Worm (Caenorhabditis elegans) whole organism, young adult: ENCODE measurements around the gene spp-9.
A peak's percentile ranks its signal among the peaks of the same experiment; 100 is the strongest.

Experiments
- B0261.1 ChIP-seq: sonication (generic microtip); optimal IDR thresholded peaks from 2 replicates; lab custom pipeline; 2016; ENCODE audit warnings: mild to moderate bottlenecking, missing genetic modification characterization, moderate library complexity, missing compliant biosample characterization
- C17E4.6 ChIP-seq: fragments of 200-800 bp; sonication (Bioruptor generic); IDR thresholded peaks from 2 replicates; pipeline ENCODE4 v1.3.6; 2022; ENCODE audit warnings: missing genetic modification reagents, missing genetic modification characterization, missing compliant biosample characterization
- F22D6.2 ChIP-seq: sonication (generic microtip); optimal IDR thresholded peaks from 2 replicates; lab custom pipeline; 2016; ENCODE audit warnings: mild to moderate bottlenecking, missing genetic modification characterization, missing compliant biosample characterization
- F33H1.4 ChIP-seq: fragments of 200-800 bp; sonication (Bioruptor generic); IDR thresholded peaks from 2 replicates; pipeline ENCODE4 v1.3.6; 2022; ENCODE audit warnings: missing genetic modification reagents, missing genetic modification characterization, missing compliant biosample characterization
- K12H6.12 ChIP-seq: fragments of 200-800 bp; sonication (Bioruptor generic); optimal IDR thresholded peaks from 2 replicates; lab custom pipeline; 2018; ENCODE audit warnings: mild to moderate bottlenecking, missing genetic modification characterization, missing compliant biosample characterization
- Y53F4B.3 ChIP-seq: fragments of 200-800 bp; sonication (Bioruptor generic); IDR thresholded peaks from 2 replicates; pipeline ENCODE4 v1.3.6; 2022; ENCODE audit warnings: missing genetic modification reagents, missing genetic modification characterization, missing compliant biosample characterization
- Y53G8AR.9 ChIP-seq: fragments of 200-800 bp; sonication (Bioruptor generic); conservative IDR thresholded peaks from 2 replicates; pipeline ENCODE4 v1.3.6; 2022; ENCODE audit warnings: missing genetic modification reagents, missing genetic modification characterization, missing compliant biosample characterization
- Y67H2A.10 ChIP-seq: fragments of 200-800 bp; sonication (Bioruptor generic); conservative IDR thresholded peaks from 2 replicates; pipeline ENCODE4 v1.3.6; 2022; ENCODE audit warnings: missing genetic modification reagents, missing genetic modification characterization, missing compliant biosample characterization
- Y95B8A.8 ChIP-seq: fragments of 200-800 bp; sonication (Bioruptor generic); IDR thresholded peaks from 2 replicates; pipeline ENCODE4 v1.3.6; 2022; ENCODE audit warnings: missing genetic modification reagents, missing genetic modification characterization, missing compliant biosample characterization
- akir-1 ChIP-seq: fragments of 200-800 bp; sonication (Bioruptor generic); optimal IDR thresholded peaks from 2 replicates; lab custom pipeline; 2018; ENCODE audit warnings: mild to moderate bottlenecking, missing genetic modification characterization, moderate library complexity, missing compliant biosample characterization
- ama-1 ChIP-seq, 3 experiments: fragments of 150-350 bp in 1 of 3; sonication (generic microtip) in 2 of 3; optimal IDR thresholded peaks; 2 replicates each; lab custom pipeline; 2014 to 2018; ENCODE audit warnings: missing biosample characterization in 2 of 3, missing genetic modification characterization in 2 of 3, missing genetic modification reagents in 2 of 3
- aptf-2 ChIP-seq: fragments of 200-800 bp; sonication (Bioruptor generic); conservative IDR thresholded peaks from 2 replicates; pipeline ENCODE4 v1.3.6; 2022; ENCODE audit warnings: missing genetic modification reagents, missing genetic modification characterization, missing compliant biosample characterization
- aptf-3 ChIP-seq: fragments of 200-800 bp; sonication (Bioruptor generic); IDR thresholded peaks from 2 replicates; pipeline ENCODE4 v1.3.6; 2022; ENCODE audit warnings: missing genetic modification characterization, missing compliant biosample characterization
- bed-2 ChIP-seq: fragments of 200-800 bp; sonication (Bioruptor generic); IDR thresholded peaks from 2 replicates; pipeline ENCODE4 v1.3.6; 2022; ENCODE audit warnings: missing genetic modification reagents, missing genetic modification characterization, missing compliant biosample characterization
- cebp-1 ChIP-seq, 2 experiments: fragments of 200-800 bp in 1 of 2; sonication (Bioruptor generic) in 1 of 2; sonication (generic microtip) in 1 of 2; IDR thresholded peaks in 1 of 2; optimal IDR thresholded peaks in 1 of 2; 2 replicates each; pipeline versions ENCODE4 v1.3.6 to Lab custom; 2017 to 2022; ENCODE audit warnings: missing compliant biosample characterization in 2 of 2, missing genetic modification characterization in 2 of 2, mild to moderate bottlenecking in 1 of 2, missing genetic modification reagents in 1 of 2, moderate library complexity in 1 of 2
- ceh-58 ChIP-seq: fragments of 200-800 bp; sonication (Bioruptor generic); IDR thresholded peaks from 2 replicates; pipeline ENCODE4 v1.3.6; 2022; ENCODE audit warnings: missing genetic modification characterization, missing compliant biosample characterization
- dpl-1 ChIP-seq: fragments of 150-350 bp; optimal IDR thresholded peaks from 2 replicates; lab custom pipeline; 2014; ENCODE audit warnings: missing biosample characterization, missing genetic modification reagents, missing genetic modification characterization
- efl-1 ChIP-seq: fragments of 150-350 bp; optimal IDR thresholded peaks from 2 replicates; lab custom pipeline; 2014; ENCODE audit warnings: missing biosample characterization, missing genetic modification reagents, missing genetic modification characterization
- egrh-3 ChIP-seq: fragments of 200-800 bp; sonication (Bioruptor generic); IDR thresholded peaks from 2 replicates; pipeline ENCODE4 v1.3.6; 2022; ENCODE audit warnings: missing genetic modification reagents, missing genetic modification characterization, missing compliant biosample characterization
- ets-4 ChIP-seq: fragments of 200-800 bp; sonication (Bioruptor generic); optimal IDR thresholded peaks from 2 replicates; lab custom pipeline; 2018; ENCODE audit warnings: mild to moderate bottlenecking, missing genetic modification characterization, missing compliant biosample characterization
- fkh-3 ChIP-seq: sonication (generic microtip); optimal IDR thresholded peaks from 2 replicates; lab custom pipeline; 2016; ENCODE audit warnings: mild to moderate bottlenecking, missing genetic modification characterization, missing compliant biosample characterization
- hlh-12 ChIP-seq: sonication (generic microtip); optimal IDR thresholded peaks from 2 replicates; lab custom pipeline; 2016; ENCODE audit warnings: missing genetic modification characterization, missing compliant biosample characterization
- hrde-1 ChIP-seq: sonication (generic microtip); optimal IDR thresholded peaks from 2 replicates; lab custom pipeline; 2016; ENCODE audit warnings: missing genetic modification characterization, mild to moderate bottlenecking, missing compliant biosample characterization, moderate library complexity, missing genotype, missing genetic modification reagents, borderline replicate concordance
- lag-1 ChIP-seq: fragments of 200-800 bp; sonication (Bioruptor generic); IDR thresholded peaks from 2 replicates; pipeline ENCODE4 v1.3.6; 2022; ENCODE audit warnings: missing genetic modification reagents, missing genetic modification characterization, missing compliant biosample characterization
- lin-26 ChIP-seq: fragments of 200-800 bp; sonication (Bioruptor generic); IDR thresholded peaks from 2 replicates; pipeline ENCODE4 v1.3.6; 2022; ENCODE audit warnings: missing genetic modification reagents, missing genetic modification characterization, missing compliant biosample characterization
- lin-40 ChIP-seq: sonication (generic microtip); optimal IDR thresholded peaks from 2 replicates; lab custom pipeline; 2016; ENCODE audit warnings: missing genetic modification characterization, mild to moderate bottlenecking, missing compliant biosample characterization, missing genotype, missing genetic modification reagents
- madf-6 ChIP-seq: fragments of 200-800 bp; sonication (Bioruptor generic); IDR thresholded peaks from 2 replicates; pipeline ENCODE4 v1.3.6; 2022; ENCODE audit warnings: missing genetic modification reagents, missing genetic modification characterization, missing compliant biosample characterization
- mel-28 ChIP-seq: sonication (generic microtip); optimal IDR thresholded peaks from 2 replicates; lab custom pipeline; 2016; ENCODE audit warnings: borderline replicate concordance, mild to moderate bottlenecking, missing genetic modification characterization, missing compliant biosample characterization
- mes-4 ChIP-seq: sonication (generic microtip); optimal IDR thresholded peaks from 2 replicates; lab custom pipeline; 2016; ENCODE audit warnings: missing genotype, missing genetic modification characterization, missing compliant biosample characterization
- nfya-1 ChIP-seq: sonication (generic microtip); optimal IDR thresholded peaks from 2 replicates; lab custom pipeline; 2017; ENCODE audit warnings: antibody characterized with exemption, missing compliant biosample characterization, missing genetic modification characterization, borderline replicate concordance; ENCODE audit not compliant: insufficient read depth
- nfya-2 ChIP-seq: fragments of 200-800 bp; sonication (Bioruptor generic); IDR thresholded peaks from 2 replicates; pipeline ENCODE4 v1.3.6; 2022; ENCODE audit warnings: missing genetic modification reagents, missing genetic modification characterization, missing compliant biosample characterization
- nhr-120 ChIP-seq: fragments of 200-800 bp; sonication (Bioruptor generic); IDR thresholded peaks from 2 replicates; pipeline ENCODE4 v1.3.6; 2022; ENCODE audit warnings: missing genetic modification characterization, missing compliant biosample characterization
- nhr-80 ChIP-seq: sonication (generic microtip); optimal IDR thresholded peaks from 2 replicates; lab custom pipeline; 2016; ENCODE audit warnings: missing genetic modification characterization, missing compliant biosample characterization
- nhr-90 ChIP-seq: sonication (generic microtip); optimal IDR thresholded peaks from 2 replicates; lab custom pipeline; 2016; ENCODE audit warnings: missing genotype, mild to moderate bottlenecking, missing genetic modification characterization, missing compliant biosample characterization
- pbrm-1 ChIP-seq: fragments of 200-800 bp; sonication (Bioruptor generic); IDR thresholded peaks from 2 replicates; pipeline ENCODE4 v1.3.6; 2022; ENCODE audit warnings: missing genetic modification reagents, missing genetic modification characterization, missing compliant biosample characterization
- pha-4 ChIP-seq: fragments of 150-350 bp; sonication (generic microtip); optimal IDR thresholded peaks from 2 replicates; lab custom pipeline; 2014; ENCODE audit warnings: missing biosample characterization, missing genetic modification reagents, missing genetic modification characterization
- rcor-1 ChIP-seq: fragments of 200-800 bp; sonication (Bioruptor generic); IDR thresholded peaks from 2 replicates; pipeline ENCODE4 v1.3.6; 2022; ENCODE audit warnings: missing genetic modification reagents, missing genetic modification characterization, missing compliant biosample characterization
- rec-8 ChIP-seq, 2 experiments: sonication (generic microtip); optimal IDR thresholded peaks; 2 replicates each; lab custom pipeline; 2016; ENCODE audit warnings: mild to moderate bottlenecking in 2 of 2, missing genetic modification characterization in 2 of 2, missing genetic modification reagents in 2 of 2, missing genotype in 2 of 2, missing biosample characterization in 1 of 2, missing compliant biosample characterization in 1 of 2, moderate library complexity in 1 of 2
- repo-1 ChIP-seq: sonication (generic microtip); optimal IDR thresholded peaks from 2 replicates; lab custom pipeline; 2017; ENCODE audit warnings: mild to moderate bottlenecking, missing genetic modification characterization, missing compliant biosample characterization
- sea-2 ChIP-seq: fragments of 200-800 bp; sonication (Bioruptor generic); IDR thresholded peaks from 2 replicates; pipeline ENCODE4 v1.3.6; 2022; ENCODE audit warnings: missing genetic modification characterization, missing compliant biosample characterization
- snpc-1.3 ChIP-seq: sonication (generic microtip); optimal IDR thresholded peaks from 2 replicates; lab custom pipeline; 2017; ENCODE audit warnings: missing genetic modification characterization, mild to moderate bottlenecking, missing compliant biosample characterization, antibody characterized with exemption, moderate library complexity, missing genotype, missing genetic modification reagents; ENCODE audit not compliant: insufficient read depth
- unc-62 ChIP-seq: fragments of 150-350 bp; optimal IDR thresholded peaks from 2 replicates; lab custom pipeline; 2014; ENCODE audit warnings: missing biosample characterization, missing genetic modification reagents, missing genetic modification characterization
- xnd-1 ChIP-seq: sonication (generic microtip); optimal IDR thresholded peaks from 2 replicates; lab custom pipeline; 2016; ENCODE audit warnings: missing genotype, missing genetic modification reagents, missing genetic modification characterization, missing compliant biosample characterization
- zfh-2 ChIP-seq: fragments of 200-800 bp; sonication (Bioruptor generic); conservative IDR thresholded peaks from 2 replicates; pipeline ENCODE4 v1.3.6; 2022; ENCODE audit warnings: missing genetic modification reagents, missing genetic modification characterization, missing compliant biosample characterization
- zim-3 ChIP-seq: sonication (generic microtip); optimal IDR thresholded peaks from 2 replicates; lab custom pipeline; 2017; ENCODE audit warnings: mild to moderate bottlenecking, missing genetic modification characterization, moderate library complexity, missing compliant biosample characterization
- ztf-18 ChIP-seq: sonication (generic microtip); optimal IDR thresholded peaks from 2 replicates; lab custom pipeline; 2016; ENCODE audit warnings: missing genotype, mild to moderate bottlenecking, missing genetic modification characterization, missing compliant biosample characterization
- ztf-26 ChIP-seq: sonication (generic microtip); optimal IDR thresholded peaks from 2 replicates; lab custom pipeline; 2017; ENCODE audit warnings: missing genetic modification characterization, missing compliant biosample characterization
- ztf-3 ChIP-seq: fragments of 200-800 bp; sonication (Bioruptor generic); optimal IDR thresholded peaks from 2 replicates; lab custom pipeline; 2018; ENCODE audit warnings: mild to moderate bottlenecking, missing genetic modification characterization, missing compliant biosample characterization

The spp-9 gene

DNA sequence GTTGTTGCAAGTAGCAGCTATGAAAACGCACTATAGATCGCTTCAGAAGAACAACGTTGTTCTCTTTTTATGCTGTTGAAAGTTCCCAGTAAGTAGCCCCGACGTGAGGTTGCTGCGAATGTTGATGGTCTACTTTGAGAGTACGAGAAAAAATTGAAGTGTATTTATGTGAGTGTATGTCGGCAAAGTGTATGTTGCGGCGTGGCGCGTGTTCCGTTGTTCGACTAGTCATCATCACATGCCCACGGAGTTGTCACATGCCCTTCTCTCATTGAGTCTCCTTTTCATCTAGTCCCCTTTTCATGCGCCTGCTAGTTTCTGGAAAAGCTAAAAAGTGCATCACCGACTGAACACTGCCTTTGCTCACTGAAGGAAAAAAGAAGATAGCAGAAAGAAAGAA lies 15.7 kb upstream of the spp-9 start (continued):
- TF ChIP-seq madf-6 (GFP tag; lab: Robert Waterston, UW): no peak
- TF ChIP-seq aptf-2 (GFP tag; lab: Robert Waterston, UW): no peak
- no peak for TF ChIP-seq hlh-12 (tag; lab: Kevin White, UChicago)
- no peak for TF ChIP-seq Y53F4B.3 (GFP tag; lab: Robert Waterston, UW)
- no peak; the same call in 1 of the 2 replicates for TF ChIP-seq Y67H2A.10 (GFP tag; lab: Robert Waterston, UW)
- no peak for TF ChIP-seq egrh-3
- TF ChIP-seq F22D6.2 (tag; lab: Kevin White, UChicago): no peak
- no peak for TF ChIP-seq snpc-1.3 (tag; lab: Kevin White, UChicago)
- peak; percentile 2 for TF ChIP-seq ets-4 (GFP tag; lab: Kevin White, UChicago)
- no peak for TF ChIP-seq lag-1
- TF ChIP-seq ama-1 (optimal IDR thresholded peaks at IDR 0.05; lab: Kevin White, UChicago): no peak
- TF ChIP-seq ama-1 (GFP tag; optimal IDR thresholded peaks at IDR 0.05; lab: Kevin White, UChicago): no peak
- TF ChIP-seq lin-40: peak; percentile 53
- TF ChIP-seq zim-3 (tag; lab: Kevin White, UChicago): no peak
- no peak for TF ChIP-seq bed-2 (GFP tag; lab: Robert Waterston, UW)
- peak; percentile 73 for TF ChIP-seq zfh-2 (GFP tag; lab: Robert Waterston, UW)
- TF ChIP-seq sea-2 (GFP tag; lab: Robert Waterston, UW): no peak
- TF ChIP-seq hrde-1 (tag; lab: Kevin White, UChicago): no peak
- 0 out of 2 replicates have a peak, but pooled peaks have one; percentile 32 for TF ChIP-seq Y53G8AR.9
- no peak for TF ChIP-seq nfya-2 (GFP tag; lab: Robert Waterston, UW)
- no peak for TF ChIP-seq ceh-58
- TF ChIP-seq akir-1 (GFP tag; lab: Kevin White, UChicago): no peak
- TF ChIP-seq rec-8 (tag; optimal IDR thresholded peaks at IDR 0.05; lab: Kevin White, UChicago): no peak
- no peak for TF ChIP-seq fkh-3
- TF ChIP-seq pha-4 (tag; lab: Kevin White, UChicago): no peak
- no peak for TF ChIP-seq ztf-3 (GFP tag; lab: Kevin White, UChicago)
- TF ChIP-seq F33H1.4: no peak
- no peak for TF ChIP-seq cebp-1 (GFP tag; IDR thresholded peaks at IDR 0.05; lab: Robert Waterston, UW)
- TF ChIP-seq cebp-1 (tag; optimal IDR thresholded peaks at IDR 0.05; lab: Kevin White, UChicago): peak; percentile 71
- TF ChIP-seq dpl-1 (GFP tag; lab: Kevin White, UChicago): no peak
- TF ChIP-seq unc-62 (GFP tag; lab: Kevin White, UChicago): no peak
- TF ChIP-seq nhr-80 (tag; lab: Kevin White, UChicago): peak; percentile 38
- TF ChIP-seq lin-26 (GFP tag; lab: Robert Waterston, UW): peak; percentile 46; the same call in 1 of the 2 replicates
- TF ChIP-seq pbrm-1 (GFP tag; lab: Robert Waterston, UW): 0 out of 2 replicates have a peak, but pooled peaks have one; percentile 36
- TF ChIP-seq nhr-90 (tag; lab: Kevin White, UChicago): peak; percentile 22
- no peak for TF ChIP-seq mel-28
- no peak for TF ChIP-seq xnd-1 (tag; lab: Kevin White, UChicago)
- no peak for TF ChIP-seq B0261.1 (tag; lab: Kevin White, UChicago)
- TF ChIP-seq mes-4 (tag; lab: Kevin White, UChicago): no peak
- TF ChIP-seq K12H6.12 (tag; lab: Kevin White, UChicago): peak; percentile 33
- TF ChIP-seq ztf-26 (tag; lab: Kevin White, UChicago): peak; percentile 2
- no peak for TF ChIP-seq repo-1
- TF ChIP-seq aptf-3 (GFP tag; lab: Robert Waterston, UW): no peak
- no peak for TF ChIP-seq nfya-1
- TF ChIP-seq efl-1: no peak
- no peak for TF ChIP-seq ztf-18 (tag; lab: Kevin White, UChicago)
- no peak for TF ChIP-seq C17E4.6 (GFP tag; lab: Robert Waterston, UW)
- no peak for TF ChIP-seq rcor-1
- peak; percentile 71; the same call in 1 of the 2 replicates for TF ChIP-seq Y95B8A.8
- TF ChIP-seq nhr-120 (GFP tag; lab: Robert Waterston, UW): no peak
